Worm (Caenorhabditis elegans) whole organism, early embryonic: Measurements from ENCODE around the gene ZC449.7.

ENCODE experiments used
- F13C5.2 ChIP-seq: sonication (generic microtip); optimal IDR thresholded peaks from 2 replicates; lab custom pipeline; 2017; ENCODE audit warnings: mild to moderate bottlenecking, missing genetic modification characterization, inconsistent platforms, missing compliant biosample characterization
- aly-1 ChIP-seq: sonication (generic microtip); optimal IDR thresholded peaks from 2 replicates; lab custom pipeline; 2016; ENCODE audit warnings: missing genetic modification characterization, missing compliant biosample characterization
- ama-1 ChIP-seq: fragments of 150-350 bp; optimal IDR thresholded peaks from 2 replicates; lab custom pipeline; 2014
- ceh-36 ChIP-seq: sonication (generic microtip); optimal IDR thresholded peaks from 2 replicates; lab custom pipeline; 2016; ENCODE audit warnings: missing genetic modification characterization, inconsistent platforms, missing compliant biosample characterization
- flt-1 ChIP-seq: fragments of 200-800 bp; sonication (Bioruptor generic); IDR thresholded peaks from 2 replicates; pipeline ENCODE4 v1.3.6; 2022; ENCODE audit warnings: missing genetic modification characterization, missing compliant biosample characterization
- hmbx-1 ChIP-seq: sonication (generic microtip); optimal IDR thresholded peaks from 2 replicates; lab custom pipeline; 2016; ENCODE audit warnings: mild to moderate bottlenecking, missing genetic modification characterization, missing compliant biosample characterization
- hnd-1 ChIP-seq: sonication (generic microtip); optimal IDR thresholded peaks from 2 replicates; lab custom pipeline; 2016; ENCODE audit warnings: missing genetic modification characterization, missing compliant biosample characterization
- pes-1 ChIP-seq: fragments of 200-800 bp; sonication (Bioruptor generic); IDR thresholded peaks from 2 replicates; pipeline ENCODE4 v1.3.6; 2022; ENCODE audit warnings: missing genetic modification reagents, missing genetic modification characterization, missing compliant biosample characterization
- scrt-1 ChIP-seq: fragments of 200-800 bp; sonication (Bioruptor generic); IDR thresholded peaks from 2 replicates; pipeline ENCODE4 v1.3.6; 2022; ENCODE audit warnings: missing genetic modification characterization, missing compliant biosample characterization
- sea-1 ChIP-seq: fragments of 200-800 bp; sonication (Bioruptor generic); conservative IDR thresholded peaks from 2 replicates; pipeline ENCODE4 v1.3.6; 2022; ENCODE audit warnings: missing genetic modification characterization, missing compliant biosample characterization
- tra-4 ChIP-seq: sonication (generic microtip); optimal IDR thresholded peaks from 2 replicates; lab custom pipeline; 2017; ENCODE audit warnings: missing genetic modification characterization, missing compliant biosample characterization

DNA sequence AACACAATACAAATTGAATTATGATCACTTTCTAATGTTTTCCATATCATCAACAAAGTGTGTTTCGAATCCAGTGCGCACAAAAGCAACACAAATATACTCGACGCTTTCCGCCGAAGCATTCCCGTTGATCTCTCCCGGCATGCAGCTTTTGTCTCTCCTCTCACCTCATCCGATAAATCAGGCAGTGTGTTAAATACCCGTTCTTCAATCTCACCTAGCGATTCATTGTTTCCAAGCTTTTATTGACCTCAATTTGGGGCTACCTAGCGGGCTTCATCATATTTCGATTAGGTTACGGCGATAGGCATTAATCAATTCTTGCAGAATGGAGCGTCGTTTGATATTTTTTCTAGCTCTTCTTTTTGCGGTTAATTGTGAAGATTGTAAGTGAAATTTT, 10.4 kb downstream of the ZC449.7 start, which contains the start of gene ZC449.1:
- no peak for TF ChIP-seq F13C5.2 (tag; lab: Kevin White, UChicago)
- TF ChIP-seq pes-1: no peak
- no peak for TF ChIP-seq ama-1 (lab: Kevin White, UChicago)
- no peak for TF ChIP-seq hnd-1 (tag; lab: Kevin White, UChicago)
- TF ChIP-seq scrt-1 (GFP tag; lab: Robert Waterston, UW): no peak
- no peak for TF ChIP-seq tra-4
- no peak for TF ChIP-seq hmbx-1
- no peak for TF ChIP-seq aly-1
- no peak for TF ChIP-seq sea-1 (GFP tag; lab: Robert Waterston, UW)
- no peak for TF ChIP-seq ceh-36 (tag; lab: Kevin White, UChicago)
- no peak for TF ChIP-seq flt-1
